Worm (Caenorhabditis elegans): ENCODE data around the gene klo-2.

- TF ChIP-seq lsy-2 (tag; optimal IDR thresholded peaks at IDR 0.05) (no peak), M03D4.4 (tag; optimal IDR thresholded peaks at IDR 0.05) (no peak), unc-62 (GFP tag; optimal IDR thresholded peaks at IDR 0.05) (no peak), bed-3 (GFP tag; optimal IDR thresholded peaks at IDR 0.05) (no peak), mab-5 (tag; optimal IDR thresholded peaks at IDR 0.05) (no peak), nhr-76 (tag; optimal IDR thresholded peaks at IDR 0.05) (no peak), snpc-4 (tag; optimal IDR thresholded peaks at IDR 0.05) (no peak), elt-3 (tag; optimal IDR thresholded peaks at IDR 0.05) (no peak)
Observed at ce11 chrIII:2426122-2426521, 19.9 kb upstream of the klo-2 start, which contains the start of gene W04B5.8.
